8 worm cellular contexts compared by ENCODE assay signal in the genomic region with DNA sequence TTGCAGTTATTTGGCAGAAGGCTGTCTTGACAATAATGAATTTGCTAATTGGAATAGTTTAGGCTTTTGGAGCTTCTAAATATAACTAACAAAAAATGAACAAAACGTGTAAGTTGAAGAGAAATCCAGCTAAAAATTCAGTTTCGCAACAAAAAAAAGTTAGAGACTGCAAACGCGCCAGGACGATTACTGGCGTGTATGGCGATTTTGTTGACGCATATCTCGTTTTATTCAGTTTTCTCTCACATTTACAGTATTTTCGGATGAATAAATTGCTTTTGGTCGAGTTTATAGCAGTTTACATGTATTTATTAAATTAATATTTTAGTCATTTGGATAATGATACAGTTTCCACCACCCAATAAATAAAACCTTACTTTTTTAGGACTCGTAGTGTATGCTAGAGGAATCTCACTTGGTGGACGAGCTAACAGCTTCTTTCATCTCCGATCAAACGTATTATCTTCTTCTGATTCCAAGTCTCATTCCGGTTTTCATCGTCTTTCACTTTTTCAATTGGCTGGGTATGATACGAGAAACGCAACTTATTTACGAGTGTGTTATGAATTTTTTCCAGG.
TF ChIP-seq lines count a peak whose summit lies in the region.

A gene (plus strand): TSS at position 384 of the 578 bp plus-strand sequence.
A gene (minus strand): TSS at position 458 of the 578 bp plus-strand sequence.

TF ChIP-seq in whole organism, L1 larva, 84 proteins besides CTCF, POLR2A, EP300 and RAD21 (continues in another document):
- no peak for TF ChIP-seq unc-30 (tag; optimal IDR thresholded peaks at IDR 0.05; lab: Kevin White, UChicago)
- no peak for TF ChIP-seq nhr-12 (tag; optimal IDR thresholded peaks at IDR 0.05; lab: Kevin White, UChicago)
- TF ChIP-seq dpl-1 (GFP tag; optimal IDR thresholded peaks at IDR 0.05; lab: Kevin White, UChicago): peak; percentile 73 to 77 (median 76)
- peak; percentile 68 for TF ChIP-seq fos-1 (tag; optimal IDR thresholded peaks at IDR 0.05; lab: Kevin White, UChicago)
- TF ChIP-seq mep-1 (tag; optimal IDR thresholded peaks at IDR 0.05; lab: Kevin White, UChicago): peak; percentile 88
- TF ChIP-seq C16A3.4 (tag; optimal IDR thresholded peaks at IDR 0.05; lab: Kevin White, UChicago): peak; percentile 66
- TF ChIP-seq skn-1 (tag; optimal IDR thresholded peaks at IDR 0.05; lab: Kevin White, UChicago): peak; percentile 85
- peak; percentile 65 for TF ChIP-seq F16B12.6 (tag; optimal IDR thresholded peaks at IDR 0.05; lab: Kevin White, UChicago)
- no peak for TF ChIP-seq snpc-4 (tag; optimal IDR thresholded peaks at IDR 0.05; lab: Kevin White, UChicago)
- TF ChIP-seq fkh-8 (tag; optimal IDR thresholded peaks at IDR 0.05; lab: Kevin White, UChicago): peak; percentile 40

TF ChIP-seq in whole organism, L2 larva, 48 proteins besides CTCF, POLR2A, EP300 and RAD21 (continues in another document):
- peak; percentile 67 for TF ChIP-seq sma-9 (GFP tag; optimal IDR thresholded peaks at IDR 0.05; lab: Kevin White, UChicago)
- TF ChIP-seq sma-9 (tag; optimal IDR thresholded peaks at IDR 0.05; lab: Kevin White, UChicago): no peak
- peak; percentile 90 for TF ChIP-seq C34F6.9 (tag; optimal IDR thresholded peaks at IDR 0.05; lab: Kevin White, UChicago)
- TF ChIP-seq lsy-2 (tag; optimal IDR thresholded peaks at IDR 0.05; lab: Kevin White, UChicago): peak; percentile 79 to 89
- no peak for TF ChIP-seq nhr-10 (tag; optimal IDR thresholded peaks at IDR 0.05; lab: Kevin White, UChicago)
- no peak for TF ChIP-seq snpc-4 (tag; optimal IDR thresholded peaks at IDR 0.05; lab: Kevin White, UChicago)
- TF ChIP-seq skn-1 (tag; optimal IDR thresholded peaks at IDR 0.05; lab: Kevin White, UChicago): no peak
- no peak for TF ChIP-seq nhr-237 (tag; optimal IDR thresholded peaks at IDR 0.05; lab: Kevin White, UChicago)
- no peak for TF ChIP-seq nhr-23 (tag; optimal IDR thresholded peaks at IDR 0.05; lab: Kevin White, UChicago)
- peak; percentile 17 for TF ChIP-seq ztf-4 (tag; optimal IDR thresholded peaks at IDR 0.05; lab: Kevin White, UChicago)
- no peak for TF ChIP-seq elt-1 (tag; optimal IDR thresholded peaks at IDR 0.05; lab: Kevin White, UChicago)

TF ChIP-seq in whole organism, L3 larva, 47 proteins besides CTCF, POLR2A, EP300 and RAD21 (continues in another document):
- TF ChIP-seq elt-1 (tag; optimal IDR thresholded peaks at IDR 0.05; lab: Kevin White, UChicago): no peak
- TF ChIP-seq pqm-1 (tag; optimal IDR thresholded peaks at IDR 0.05; lab: Kevin White, UChicago): no peak
- peak; percentile 34 for TF ChIP-seq elt-2 (tag; optimal IDR thresholded peaks at IDR 0.05; lab: Kevin White, UChicago)
- no peak for TF ChIP-seq aly-2 (tag; optimal IDR thresholded peaks at IDR 0.05; lab: Kevin White, UChicago)
- peak; percentile 12 for TF ChIP-seq ceh-28 (tag; optimal IDR thresholded peaks at IDR 0.05; lab: Kevin White, UChicago)
- no peak for TF ChIP-seq jun-1 (tag; optimal IDR thresholded peaks at IDR 0.05; lab: Kevin White, UChicago)
- peak; percentile 12 for TF ChIP-seq tbx-2 (tag; optimal IDR thresholded peaks at IDR 0.05; lab: Kevin White, UChicago)
- TF ChIP-seq ceh-9 (tag; optimal IDR thresholded peaks at IDR 0.05; lab: Kevin White, UChicago): no peak
- peak; percentile 74 for TF ChIP-seq lin-15B (tag; optimal IDR thresholded peaks at IDR 0.05; lab: Kevin White, UChicago)
- peak; percentile 50 for TF ChIP-seq nhr-43 (tag; optimal IDR thresholded peaks at IDR 0.05; lab: Kevin White, UChicago; ENCODE audit: poor library complexity, severe bottlenecking)
- TF ChIP-seq ZK546.5 (tag; optimal IDR thresholded peaks at IDR 0.05; lab: Kevin White, UChicago): no peak

TF ChIP-seq in whole organism, L4 larva, 104 proteins besides CTCF, POLR2A, EP300 and RAD21 (continues in another document):
- TF ChIP-seq ceh-82 (tag; optimal IDR thresholded peaks at IDR 0.05; lab: Kevin White, UChicago): no peak
- peak; percentile 4 for TF ChIP-seq ztf-7 (tag; optimal IDR thresholded peaks at IDR 0.05; lab: Kevin White, UChicago)
- TF ChIP-seq hlh-30 (tag; optimal IDR thresholded peaks at IDR 0.05; lab: Kevin White, UChicago; ENCODE audit: insufficient read depth): peak; percentile 37
- TF ChIP-seq dpl-1 (GFP tag; optimal IDR thresholded peaks at IDR 0.05; lab: Kevin White, UChicago): peak; percentile 74
- no peak for TF ChIP-seq ZK337.2 (GFP tag; IDR thresholded peaks at IDR 0.05; lab: Robert Waterston, UW)
- no peak for TF ChIP-seq fkh-10 (GFP tag; optimal IDR thresholded peaks at IDR 0.05; lab: Kevin White, UChicago)
- TF ChIP-seq pha-4 (GFP tag; IDR thresholded peaks at IDR 0.05; lab: Robert Waterston, UW): no peak
- TF ChIP-seq pha-4 (tag; optimal IDR thresholded peaks at IDR 0.05; lab: Kevin White, UChicago): peak; percentile 30
- TF ChIP-seq dve-1 (tag; optimal IDR thresholded peaks at IDR 0.05; lab: Kevin White, UChicago; ENCODE audit: insufficient read depth): peak; percentile 72
- peak; percentile 63 for TF ChIP-seq T20F7.1 (GFP tag; optimal IDR thresholded peaks at IDR 0.05; lab: Kevin White, UChicago)
- TF ChIP-seq nhr-41 (GFP tag; IDR thresholded peaks at IDR 0.05; lab: Robert Waterston, UW): no peak

TF ChIP-seq in whole organism, late embryonic, 69 proteins besides CTCF, POLR2A, EP300 and RAD21:
- TF ChIP-seq eyg-1 (tag; optimal IDR thresholded peaks at IDR 0.05; lab: Kevin White, UChicago) (no peak), elt-2 (tag; optimal IDR thresholded peaks at IDR 0.05; lab: Kevin White, UChicago) (peak; percentile 18), mec-3 (tag; optimal IDR thresholded peaks at IDR 0.05; lab: Kevin White, UChicago; ENCODE audit: borderline replicate concordance) (no peak), nfya-1 (tag; optimal IDR thresholded peaks at IDR 0.05; lab: Kevin White, UChicago) (peak; percentile 32)
TF ChIP-seq in whole organism, late embryonic: peak in this region for 2.

TF ChIP-seq in whole organism, midembryonic, 9 proteins besides CTCF, POLR2A, EP300 and RAD21:
- TF ChIP-seq flt-1 (GFP tag; IDR thresholded peaks at IDR 0.05; lab: Robert Waterston, UW) (0 out of 2 replicates have a peak, but pooled peaks have one; percentile 45), cog-1 (tag; optimal IDR thresholded peaks at IDR 0.05; lab: Kevin White, UChicago) (no peak), tab-1 (GFP tag; IDR thresholded peaks at IDR 0.05; lab: Robert Waterston, UW) (no peak), ztf-29 (GFP tag; IDR thresholded peaks at IDR 0.05; lab: Robert Waterston, UW) (no peak), ztf-23 (GFP tag; IDR thresholded peaks at IDR 0.05; lab: Robert Waterston, UW) (no peak)

TF ChIP-seq in whole organism, mixed stage, embryonic, 35 proteins besides CTCF, POLR2A, EP300 and RAD21 (continues in another document):
- TF ChIP-seq sptf-1 (tag; optimal IDR thresholded peaks at IDR 0.05; lab: Kevin White, UChicago) (peak; percentile 16), drap-1 (GFP tag; optimal IDR thresholded peaks at IDR 0.05; lab: Kevin White, UChicago) (no peak), snpc-4 (tag; optimal IDR thresholded peaks at IDR 0.05; lab: Kevin White, UChicago) (no peak), mab-5 (tag; optimal IDR thresholded peaks at IDR 0.05; lab: Kevin White, UChicago) (no peak), ham-2 (GFP tag; optimal IDR thresholded peaks at IDR 0.05; lab: Kevin White, UChicago) (no peak), ceh-43 (GFP tag; optimal IDR thresholded peaks at IDR 0.05; lab: Kevin White, UChicago) (no peak), unc-62 (GFP tag; optimal IDR thresholded peaks at IDR 0.05; lab: Kevin White, UChicago) (no peak), pha-4 (tag; optimal IDR thresholded peaks at IDR 0.05; lab: Kevin White, UChicago) (peak; percentile 38), M03D4.4 (tag; optimal IDR thresholded peaks at IDR 0.05; lab: Kevin White, UChicago) (no peak), sem-2 (GFP tag; optimal IDR thresholded peaks at IDR 0.05; lab: Kevin White, UChicago) (no peak), lin-13 (tag; optimal IDR thresholded peaks at IDR 0.05; lab: Kevin White, UChicago) (peak; percentile 63), nhr-237 (tag; optimal IDR thresholded peaks at IDR 0.05; lab: Kevin White, UChicago) (peak; percentile 16), ztf-11 (tag; optimal IDR thresholded peaks at IDR 0.05; lab: Kevin White, UChicago) (no peak), elt-1 (tag; optimal IDR thresholded peaks at IDR 0.05; lab: Kevin White, UChicago; ENCODE audit: borderline replicate concordance, insufficient read depth) (no peak), nhr-12 (tag; optimal IDR thresholded peaks at IDR 0.05; lab: Kevin White, UChicago) (no peak), blmp-1 (tag; optimal IDR thresholded peaks at IDR 0.05; lab: Kevin White, UChicago) (no peak), ceh-39 (tag; optimal IDR thresholded peaks at IDR 0.05; lab: Kevin White, UChicago) (no peak), hlh-1 (tag; optimal IDR thresholded peaks at IDR 0.05; lab: Kevin White, UChicago) (no peak)

TF ChIP-seq in whole organism, young adult, 124 proteins besides CTCF, POLR2A, EP300 and RAD21 (continues in another document):
- no peak for TF ChIP-seq C17E4.6 (GFP tag; IDR thresholded peaks at IDR 0.05; lab: Robert Waterston, UW)
- TF ChIP-seq ceh-100 (GFP tag; IDR thresholded peaks at IDR 0.05; lab: Robert Waterston, UW): no peak
- TF ChIP-seq B0019.2 (GFP tag; conservative IDR thresholded peaks at IDR 0.05; lab: Robert Waterston, UW): no peak
- TF ChIP-seq egl-18 (GFP tag; IDR thresholded peaks at IDR 0.05; lab: Robert Waterston, UW): no peak
- peak; percentile 94 for TF ChIP-seq ztf-18 (tag; optimal IDR thresholded peaks at IDR 0.05; lab: Kevin White, UChicago)
- TF ChIP-seq lin-40 (tag; optimal IDR thresholded peaks at IDR 0.05; lab: Kevin White, UChicago): peak; percentile 52
- peak; percentile 64 for TF ChIP-seq lin-54 (GFP tag; optimal IDR thresholded peaks at IDR 0.05; lab: Kevin White, UChicago)
- no peak for TF ChIP-seq ztf-3 (GFP tag; optimal IDR thresholded peaks at IDR 0.05; lab: Kevin White, UChicago)
- TF ChIP-seq tlf-1 (GFP tag; optimal IDR thresholded peaks at IDR 0.05; lab: Kevin White, UChicago): peak; percentile 26
- TF ChIP-seq efl-1 (GFP tag; optimal IDR thresholded peaks at IDR 0.05; lab: Kevin White, UChicago): peak; percentile 23
- no peak for TF ChIP-seq nhr-120 (GFP tag; IDR thresholded peaks at IDR 0.05; lab: Robert Waterston, UW)
- no peak for TF ChIP-seq sptf-2 (GFP tag; optimal IDR thresholded peaks at IDR 0.05; lab: Kevin White, UChicago)
- TF ChIP-seq Y67H2A.10 (GFP tag; conservative IDR thresholded peaks at IDR 0.05; lab: Robert Waterston, UW): no peak
- no peak for TF ChIP-seq ceh-40 (GFP tag; IDR thresholded peaks at IDR 0.05; lab: Robert Waterston, UW)
- TF ChIP-seq hrde-1 (tag; optimal IDR thresholded peaks at IDR 0.05; lab: Kevin White, UChicago; ENCODE audit: borderline replicate concordance): no peak
- no peak for TF ChIP-seq ztf-25 (GFP tag; IDR thresholded peaks at IDR 0.05; lab: Robert Waterston, UW)
- no peak for TF ChIP-seq chd-7 (tag; optimal IDR thresholded peaks at IDR 0.05; lab: Kevin White, UChicago)
- TF ChIP-seq mxl-1 (tag; optimal IDR thresholded peaks at IDR 0.05; lab: Kevin White, UChicago): no peak
- TF ChIP-seq aptf-2 (GFP tag; conservative IDR thresholded peaks at IDR 0.05; lab: Robert Waterston, UW): no peak
- TF ChIP-seq madf-8 (GFP tag; conservative IDR thresholded peaks at IDR 0.05; lab: Robert Waterston, UW): no peak
- TF ChIP-seq ceh-79 (tag; optimal IDR thresholded peaks at IDR 0.05; lab: Kevin White, UChicago): no peak
